Fruit fly (Drosophila melanogaster): ENCODE measurements around the gene CG14106.

DNA sequence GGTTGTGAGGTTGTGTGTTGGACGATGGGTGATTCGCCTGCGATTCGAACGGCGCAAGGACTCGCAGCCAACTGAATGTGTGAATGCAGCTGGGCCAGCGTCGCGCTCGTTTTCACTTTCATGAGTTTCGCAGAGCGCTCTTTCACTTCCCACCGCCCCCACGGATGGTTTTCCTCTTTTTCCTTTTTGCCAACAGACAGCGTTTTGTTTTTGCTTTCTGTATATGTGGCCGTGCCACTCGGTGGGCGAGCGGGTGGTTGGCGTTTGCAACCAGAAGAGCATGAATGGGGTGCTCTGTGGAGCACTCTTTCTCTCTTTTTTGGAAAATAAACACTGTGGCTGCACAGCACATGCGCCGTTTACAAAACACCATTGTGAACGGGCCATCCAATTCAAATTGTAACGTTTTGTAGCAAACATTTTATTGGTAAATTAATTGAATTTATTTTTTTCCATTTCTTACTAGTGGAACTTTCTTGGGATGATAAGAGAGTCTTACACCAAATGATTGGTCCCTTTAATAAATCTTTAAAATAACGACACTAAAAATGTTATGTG is 9.8 kb upstream of the CG14106 start, which contains the start of gene CG10713:
- no peak for TF ChIP-seq EcR (GFP tag; optimal IDR thresholded peaks at IDR 0.05)
- no peak for TF ChIP-seq CG17806 (tag; optimal IDR thresholded peaks at IDR 0.05)
- no peak for TF ChIP-seq CG10348 (GFP tag; IDR thresholded peaks at IDR 0.05)
- no peak for TF ChIP-seq CG15710 (tag; optimal IDR thresholded peaks at IDR 0.05)
